Worm (Caenorhabditis elegans): ENCODE data around the gene unc-3.

unc-3 gene

DNA sequence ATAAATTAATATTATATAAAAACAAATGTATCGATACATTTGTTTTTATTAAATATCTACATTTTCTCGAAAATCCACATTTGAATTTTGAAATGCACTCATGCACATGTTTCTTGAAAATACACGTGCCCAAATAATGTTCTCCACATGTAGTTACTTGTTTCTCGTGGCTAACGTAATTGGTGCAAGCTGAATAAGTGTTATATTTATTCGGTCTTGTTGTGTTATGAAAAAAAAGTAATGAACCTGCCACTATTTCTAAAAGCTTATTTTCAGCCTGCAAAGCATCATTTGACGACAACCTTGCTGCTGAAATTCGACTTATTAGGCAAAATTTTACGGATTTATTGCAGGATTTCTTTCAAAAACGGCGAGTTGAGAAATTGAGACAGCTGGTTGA, 40.1 kb downstream of the unc-3 start (continued):
- TF ChIP-seq egl-27 (tag; optimal IDR thresholded peaks at IDR 0.05) = peak; percentile 66

DNA sequence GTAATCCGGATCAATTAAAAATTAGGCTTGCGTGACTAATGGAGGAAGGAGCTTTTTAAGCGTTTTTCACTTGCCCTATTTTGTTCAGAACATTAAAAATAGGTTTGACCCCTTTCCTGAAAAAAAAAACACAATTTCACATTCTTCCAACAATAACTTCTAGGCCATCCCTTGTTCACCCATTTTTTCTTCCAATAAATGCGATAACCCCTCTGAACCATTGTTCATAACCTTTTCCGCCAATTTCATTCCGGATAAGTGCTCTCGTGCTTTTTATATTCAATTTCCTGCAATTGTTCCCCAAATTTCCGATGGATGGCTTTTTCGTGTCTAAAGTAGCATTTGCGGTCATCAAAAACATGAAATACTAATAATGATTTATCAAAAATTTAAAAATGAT, 42.1 kb downstream of the unc-3 start:
- TF ChIP-seq nhr-11 (tag; optimal IDR thresholded peaks at IDR 0.05) (no peak), peb-1 (tag; optimal IDR thresholded peaks at IDR 0.05) (no peak), nhr-237 (tag; optimal IDR thresholded peaks at IDR 0.05) (no peak), unc-55 (GFP tag; optimal IDR thresholded peaks at IDR 0.05) (peak; percentile 5), zag-1 (tag; optimal IDR thresholded peaks at IDR 0.05) (no peak), nhr-25 (tag; optimal IDR thresholded peaks at IDR 0.05) (peak; percentile 0), ztf-11 (tag; optimal IDR thresholded peaks at IDR 0.05) (no peak), blmp-1 (tag; optimal IDR thresholded peaks at IDR 0.05; ENCODE audit: insufficient read depth) (no peak), nhr-10 (tag; optimal IDR thresholded peaks at IDR 0.05) (no peak), aly-2 (tag; optimal IDR thresholded peaks at IDR 0.05) (no peak), nhr-21 (tag; optimal IDR thresholded peaks at IDR 0.05) (peak; percentile 25), ama-1 (optimal IDR thresholded peaks at IDR 0.05) (no peak), alr-1 (tag; optimal IDR thresholded peaks at IDR 0.05) (no peak), nhr-12 (tag; optimal IDR thresholded peaks at IDR 0.05) (no peak), lin-13 (GFP tag; optimal IDR thresholded peaks at IDR 0.05) (no peak), fos-1 (tag; optimal IDR thresholded peaks at IDR 0.05) (no peak), mdl-1 (tag; optimal IDR thresholded peaks at IDR 0.05) (no peak), nhr-6 (tag; optimal IDR thresholded peaks at IDR 0.05) (no peak), skn-1 (tag; optimal IDR thresholded peaks at IDR 0.05) (no peak), nhr-23 (tag; optimal IDR thresholded peaks at IDR 0.05) (no peak), dmd-4 (tag; optimal IDR thresholded peaks at IDR 0.05) (no peak), lsy-2 (tag; optimal IDR thresholded peaks at IDR 0.05) (no peak), sma-3 (GFP tag; optimal IDR thresholded peaks at IDR 0.05) (no peak), egl-27 (tag; optimal IDR thresholded peaks at IDR 0.05) (no peak), lin-11 (tag; optimal IDR thresholded peaks at IDR 0.05) (no peak), ztf-4 (tag; optimal IDR thresholded peaks at IDR 0.05) (no peak), unc-39 (tag; optimal IDR thresholded peaks at IDR 0.05) (no peak), C34F6.9 (tag; optimal IDR thresholded peaks at IDR 0.05) (peak; percentile 9), mab-5 (tag; optimal IDR thresholded peaks at IDR 0.05) (no peak), lin-39 (tag; optimal IDR thresholded peaks at IDR 0.05) (no peak), nhr-77 (tag; optimal IDR thresholded peaks at IDR 0.05) (no peak), sem-4 (tag; optimal IDR thresholded peaks at IDR 0.05) (no peak), nhr-129 (tag; optimal IDR thresholded peaks at IDR 0.05) (no peak), elt-1 (tag; optimal IDR thresholded peaks at IDR 0.05) (no peak), R02D3.7 (tag; optimal IDR thresholded peaks at IDR 0.05) (no peak), Y55F3AM.14 (GFP tag; optimal IDR thresholded peaks at IDR 0.05) (no peak), sma-9 (GFP tag; optimal IDR thresholded peaks at IDR 0.05) (peak; percentile 39), sma-9 (tag; optimal IDR thresholded peaks at IDR 0.05) (no peak), mbf-1 (tag; optimal IDR thresholded peaks at IDR 0.05) (no peak), crh-2 (tag; optimal IDR thresholded peaks at IDR 0.05) (no peak), ceh-82 (tag; optimal IDR thresholded peaks at IDR 0.05) (no peak), gmeb-1 (tag; optimal IDR thresholded peaks at IDR 0.05) (peak; percentile 1)

DNA sequence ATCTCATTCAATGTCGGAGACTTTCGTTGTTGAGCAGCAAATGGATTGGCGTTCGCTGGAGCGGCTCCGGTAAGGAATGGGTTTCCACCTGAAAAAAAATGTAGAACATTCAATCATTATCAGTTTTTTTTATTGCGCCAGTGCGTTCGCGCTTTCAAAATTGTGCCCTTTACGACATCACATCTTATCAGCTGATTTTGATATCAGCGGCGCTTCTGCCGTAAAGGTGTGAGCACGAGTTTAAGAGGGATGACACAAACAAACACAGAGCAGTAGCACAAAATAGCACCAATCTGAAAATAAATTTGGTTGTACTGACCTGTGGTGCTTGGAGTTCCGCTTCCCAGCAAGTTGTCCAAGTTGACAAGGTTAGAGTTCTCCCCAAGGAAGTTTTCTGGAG, 43.4 kb downstream of the unc-3 start:
- TF ChIP-seq snpc-4 (tag; optimal IDR thresholded peaks at IDR 0.05) (no peak), dmd-4 (tag; optimal IDR thresholded peaks at IDR 0.05) (no peak), sma-9 (GFP tag; optimal IDR thresholded peaks at IDR 0.05) (peak; percentile 49), sma-9 (tag; optimal IDR thresholded peaks at IDR 0.05) (no peak), egl-27 (tag; optimal IDR thresholded peaks at IDR 0.05) (no peak), nhr-11 (tag; optimal IDR thresholded peaks at IDR 0.05) (no peak), crh-2 (tag; optimal IDR thresholded peaks at IDR 0.05) (peak; percentile 54), ama-1 (optimal IDR thresholded peaks at IDR 0.05) (peak; percentile 21), nhr-129 (tag; optimal IDR thresholded peaks at IDR 0.05) (peak; percentile 1), F13H6.1 (tag; optimal IDR thresholded peaks at IDR 0.05) (peak; percentile 10), fos-1 (tag; optimal IDR thresholded peaks at IDR 0.05) (peak; percentile 41), ZK546.5 (tag; optimal IDR thresholded peaks at IDR 0.05) (no peak)
